Worm (Caenorhabditis elegans) whole organism, L3 larva: Measurements from ENCODE around the gene cyn-9.

Source experiments
- hmg-11 ChIP-seq: sonication (generic microtip); optimal IDR thresholded peaks from 2 replicates; lab custom pipeline; 2016; ENCODE audit warnings: missing genetic modification characterization, missing compliant biosample characterization
- lin-15B ChIP-seq: fragments of 150-350 bp; optimal IDR thresholded peaks from 2 replicates; lab custom pipeline; 2014; ENCODE audit warnings: missing biosample characterization, missing genetic modification characterization
- lin-39 ChIP-seq: fragments of 150-350 bp; optimal IDR thresholded peaks from 2 replicates; lab custom pipeline; 2018; ENCODE audit warnings: missing biosample characterization, missing genetic modification reagents, missing genetic modification characterization
- ztf-4 ChIP-seq: fragments of 150-350 bp; optimal IDR thresholded peaks from 2 replicates; lab custom pipeline; 2014; ENCODE audit warnings: missing biosample characterization, missing genetic modification characterization

DNA sequence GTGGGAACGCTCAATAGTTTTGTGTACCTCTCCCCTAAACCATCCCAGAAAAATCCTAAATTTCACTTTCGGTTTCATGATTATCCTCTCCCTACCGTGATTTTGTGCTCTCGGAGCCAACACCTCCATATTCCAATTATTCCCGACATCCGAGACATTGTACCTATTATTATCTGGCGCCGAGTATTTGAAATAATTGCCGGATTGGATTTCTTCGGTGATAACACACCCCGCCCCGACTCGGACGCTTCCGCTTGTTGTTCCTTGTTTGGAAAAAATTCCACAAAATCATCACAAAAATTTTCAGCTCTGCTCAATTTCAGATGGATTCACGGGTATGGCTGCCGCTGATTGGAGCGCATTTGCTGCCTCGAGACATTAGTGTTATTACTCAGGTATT, 45.7 kb upstream of the cyn-9 start, which contains the start of gene lin-48:
- no peak for TF ChIP-seq hmg-11 (tag; lab: Kevin White, UChicago)
- no peak for TF ChIP-seq ztf-4 (tag; lab: Kevin White, UChicago)
- no peak for TF ChIP-seq lin-15B (tag; lab: Kevin White, UChicago)
- no peak for TF ChIP-seq lin-39 (tag; lab: Kevin White, UChicago)
